Fruit fly (Drosophila melanogaster) whole organism, embryonic: ENCODE measurements around the gene CG31807.

Experiments
- ATbp ChIP-seq: fragments of 200-800 bp; sonication (Bioruptor generic); optimal IDR thresholded peaks from 2 replicates; lab custom pipeline; 2017; ENCODE audit warnings: missing biosample characterization, mild to moderate bottlenecking, missing genetic modification characterization, missing genetic modification reagents
- Adf1 ChIP-seq: fragments of 200-800 bp; sonication (Bioruptor generic); IDR thresholded peaks from 2 replicates; pipeline ENCODE4 v1.3.6; 2022; ENCODE audit warnings: missing biosample characterization, missing genetic modification characterization
- CG10565 ChIP-seq: fragments of 200-800 bp; sonication (Bioruptor generic); optimal IDR thresholded peaks from 3 replicates; lab custom pipeline; 2016; ENCODE audit warnings: missing biosample characterization, mild to moderate bottlenecking, missing genetic modification characterization
- CG10979 ChIP-seq: fragments of 200-800 bp; sonication (Bioruptor generic); optimal IDR thresholded peaks from 2 replicates; lab custom pipeline; 2018; ENCODE audit warnings: missing biosample characterization, mild to moderate bottlenecking, missing genetic modification characterization, moderate library complexity
- CG11085 ChIP-seq: fragments of 200-800 bp; sonication (Bioruptor generic); IDR thresholded peaks from 2 replicates; pipeline ENCODE4 v1.3.6; 2022; ENCODE audit warnings: missing biosample characterization, missing genetic modification characterization
- CG11247 ChIP-seq: fragments of 200-800 bp; sonication (Bioruptor generic); IDR thresholded peaks from 2 replicates; pipeline ENCODE4 v1.3.6; 2022; ENCODE audit warnings: missing biosample characterization, missing genetic modification characterization
- CG11456 ChIP-seq: fragments of 200-800 bp; sonication (Bioruptor generic); IDR thresholded peaks from 3 replicates; pipeline ENCODE4 v1.3.6; 2022; ENCODE audit warnings: missing biosample characterization, missing genetic modification characterization
- CG11560 ChIP-seq: fragments of 200-800 bp; sonication (Bioruptor generic); IDR thresholded peaks from 3 replicates; pipeline ENCODE4 v1.3.6; 2022; ENCODE audit warnings: missing biosample characterization, missing genetic modification characterization
- CG11695 ChIP-seq: fragments of 200-800 bp; sonication (Bioruptor generic); IDR thresholded peaks from 3 replicates; pipeline ENCODE4 v1.3.6; 2022; ENCODE audit warnings: missing biosample characterization, missing genetic modification characterization
- CG11723 ChIP-seq: fragments of 200-800 bp; sonication (Bioruptor generic); optimal IDR thresholded peaks from 2 replicates; lab custom pipeline; 2017; ENCODE audit warnings: missing biosample characterization, mild to moderate bottlenecking, missing genetic modification characterization
- CG14014 ChIP-seq: fragments of 200-800 bp; sonication (Bioruptor generic); IDR thresholded peaks from 2 replicates; pipeline ENCODE4 v1.3.6; 2022; ENCODE audit warnings: missing biosample characterization, missing genetic modification characterization
- CG14710 ChIP-seq: fragments of 200-800 bp; sonication (Bioruptor generic); optimal IDR thresholded peaks from 3 replicates; lab custom pipeline; 2019; ENCODE audit warnings: missing biosample characterization, mild to moderate bottlenecking, missing genetic modification characterization, moderate library complexity
- CG15514 ChIP-seq: fragments of 200-800 bp; sonication (Bioruptor generic); optimal IDR thresholded peaks from 3 replicates; lab custom pipeline; 2017; ENCODE audit warnings: missing biosample characterization, missing genetic modification characterization, mild to moderate bottlenecking, moderate library complexity, missing genetic modification reagents
- CG17359 ChIP-seq: fragments of 200-800 bp; sonication (Bioruptor generic); optimal IDR thresholded peaks from 3 replicates; lab custom pipeline; 2018; ENCODE audit warnings: missing biosample characterization, mild to moderate bottlenecking, missing genetic modification characterization, moderate library complexity
- CG17568 ChIP-seq: fragments of 200-800 bp; sonication (Bioruptor generic); optimal IDR thresholded peaks from 2 replicates; lab custom pipeline; 2018; ENCODE audit warnings: missing biosample characterization, mild to moderate bottlenecking, missing genetic modification characterization, moderate library complexity
- CG31388 ChIP-seq: fragments of 200-800 bp; sonication (Bioruptor generic); optimal IDR thresholded peaks from 2 replicates; lab custom pipeline; 2016; ENCODE audit warnings: missing biosample characterization, missing genetic modification characterization
- CG34422 ChIP-seq: fragments of 200-800 bp; sonication (Bioruptor generic); IDR thresholded peaks from 3 replicates; pipeline ENCODE4 v1.3.6; 2022; ENCODE audit warnings: missing biosample characterization, missing genetic modification characterization
- CG5245 ChIP-seq: fragments of 200-800 bp; sonication (Bioruptor generic); optimal IDR thresholded peaks from 3 replicates; lab custom pipeline; 2016; ENCODE audit warnings: missing biosample characterization, missing genetic modification characterization
- CG7839 ChIP-seq: fragments of 200-800 bp; sonication (Bioruptor generic); optimal IDR thresholded peaks from 3 replicates; lab custom pipeline; 2018; ENCODE audit warnings: missing biosample characterization, mild to moderate bottlenecking, missing genetic modification characterization, moderate library complexity
- CG8281 ChIP-seq: fragments of 200-800 bp; sonication (Bioruptor generic); optimal IDR thresholded peaks from 2 replicates; lab custom pipeline; 2018; ENCODE audit warnings: missing biosample characterization, mild to moderate bottlenecking, missing genetic modification characterization, moderate library complexity
- CG8924 ChIP-seq: fragments of 200-800 bp; optimal IDR thresholded peaks from 3 replicates; lab custom pipeline; 2019; ENCODE audit warnings: missing biosample characterization, mild to moderate bottlenecking, missing genetic modification characterization, moderate library complexity
- D ChIP-seq, 2 experiments: fragments of 200-800 bp in 1 of 2; fragments of >200 bp in 1 of 2; sonication (Bioruptor generic) in 1 of 2; optimal IDR thresholded peaks; 2 replicates in 1 of 2; 3 replicates in 1 of 2; lab custom pipeline; 2017; ENCODE audit warnings: mild to moderate bottlenecking in 1 of 2, missing biosample characterization in 1 of 2, missing genetic modification characterization in 1 of 2, missing genetic modification reagents in 1 of 2
- Dp ChIP-seq: fragments of 200-800 bp; sonication (Bioruptor generic); optimal IDR thresholded peaks from 2 replicates; lab custom pipeline; 2018; ENCODE audit warnings: missing biosample characterization, mild to moderate bottlenecking, missing genetic modification characterization, moderate library complexity
- Ets97D ChIP-seq: fragments of 200-800 bp; sonication (Bioruptor generic); optimal IDR thresholded peaks from 3 replicates; lab custom pipeline; 2016; ENCODE audit warnings: missing biosample characterization, missing genetic modification characterization
- Gsc ChIP-seq: fragments of 200-800 bp; sonication (Bioruptor generic); IDR thresholded peaks from 2 replicates; pipeline ENCODE4 v1.3.6; 2022; ENCODE audit warnings: missing biosample characterization, missing genetic modification characterization
- Max ChIP-seq: fragments of 200-800 bp; sonication (Bioruptor generic); optimal IDR thresholded peaks from 2 replicates; lab custom pipeline; 2016; ENCODE audit warnings: missing biosample characterization, mild to moderate bottlenecking, missing genetic modification characterization
- Myb ChIP-seq: fragments of 200-800 bp; sonication (Bioruptor generic); optimal IDR thresholded peaks from 2 replicates; lab custom pipeline; 2016; ENCODE audit warnings: missing biosample characterization, missing genetic modification characterization
- PHDP ChIP-seq: fragments of 200-800 bp; sonication (Bioruptor generic); optimal IDR thresholded peaks from 3 replicates; lab custom pipeline; 2018; ENCODE audit warnings: missing biosample characterization, mild to moderate bottlenecking, missing genetic modification characterization, moderate library complexity
- Six4 ChIP-seq: fragments of 200-800 bp; sonication (Bioruptor generic); optimal IDR thresholded peaks from 2 replicates; lab custom pipeline; 2016; ENCODE audit warnings: missing biosample characterization, missing genetic modification characterization
- Sry-β ChIP-seq: fragments of 200-800 bp; sonication (Bioruptor generic); optimal IDR thresholded peaks from 2 replicates; lab custom pipeline; 2018; ENCODE audit warnings: missing biosample characterization, mild to moderate bottlenecking, missing genetic modification characterization, moderate library complexity
- Sry-δ ChIP-seq: fragments of 200-800 bp; sonication (Bioruptor generic); optimal IDR thresholded peaks from 2 replicates; lab custom pipeline; 2016; ENCODE audit warnings: missing biosample characterization, missing genetic modification characterization
- Usf ChIP-seq: fragments of 200-800 bp; sonication (Bioruptor generic); optimal IDR thresholded peaks from 2 replicates; lab custom pipeline; 2017; ENCODE audit warnings: missing genotype, missing biosample characterization, missing genetic modification characterization
- ash1 ChIP-seq: fragments of 200-800 bp; sonication (Bioruptor generic); optimal IDR thresholded peaks from 2 replicates; lab custom pipeline; 2018; ENCODE audit warnings: missing biosample characterization, mild to moderate bottlenecking, missing genetic modification characterization
- cas ChIP-seq: fragments of 200-800 bp; sonication (Bioruptor generic); IDR thresholded peaks from 2 replicates; pipeline ENCODE4 v1.3.6; 2022; ENCODE audit warnings: missing biosample characterization, missing genetic modification characterization
- cg ChIP-seq: fragments of 200-800 bp; sonication (Bioruptor generic); optimal IDR thresholded peaks from 3 replicates; lab custom pipeline; 2019; ENCODE audit warnings: missing biosample characterization, mild to moderate bottlenecking, missing genetic modification characterization, moderate library complexity
- chinmo ChIP-seq: fragments of 200-800 bp; sonication (Bioruptor generic); IDR thresholded peaks from 4 replicates; pipeline ENCODE4 v1.3.6; 2022; ENCODE audit warnings: missing biosample characterization, missing genetic modification characterization; ENCODE audit not compliant: partially characterized antibody
- crp ChIP-seq, 2 experiments: fragments of 200-800 bp; sonication (Bioruptor generic); optimal IDR thresholded peaks; 2 replicates in 1 of 2; 3 replicates in 1 of 2; lab custom pipeline; 2017; ENCODE audit warnings: missing biosample characterization in 2 of 2, missing genetic modification characterization in 2 of 2, mild to moderate bottlenecking in 1 of 2, moderate library complexity in 1 of 2
- ewg ChIP-seq: fragments of 200-800 bp; sonication (Bioruptor generic); optimal IDR thresholded peaks from 3 replicates; lab custom pipeline; 2017; ENCODE audit warnings: mild to moderate bottlenecking, missing biosample characterization, missing genetic modification reagents, missing genetic modification characterization
- fu2 ChIP-seq: fragments of 200-800 bp; sonication (Bioruptor generic); optimal IDR thresholded peaks from 2 replicates; lab custom pipeline; 2016; ENCODE audit warnings: missing biosample characterization, missing genetic modification characterization
- gcm ChIP-seq: fragments of 200-800 bp; sonication (Bioruptor generic); optimal IDR thresholded peaks from 2 replicates; lab custom pipeline; 2019; ENCODE audit warnings: missing biosample characterization, mild to moderate bottlenecking, missing genetic modification characterization, moderate library complexity
- her ChIP-seq: fragments of 200-800 bp; sonication (Bioruptor generic); optimal IDR thresholded peaks from 2 replicates; lab custom pipeline; 2016; ENCODE audit warnings: missing biosample characterization, missing genetic modification characterization
- kni ChIP-seq: fragments of 200-800 bp; sonication (Bioruptor generic); optimal IDR thresholded peaks from 3 replicates; lab custom pipeline; 2017; ENCODE audit warnings: mild to moderate bottlenecking, missing biosample characterization, missing genetic modification reagents, missing genetic modification characterization
- otp ChIP-seq: fragments of 200-800 bp; sonication (Bioruptor generic); IDR thresholded peaks from 3 replicates; pipeline ENCODE4, ENCODE4 v1.3.6; 2022; ENCODE audit warnings: missing biosample characterization, missing genetic modification characterization
- phol ChIP-seq: fragments of 200-800 bp; sonication (Bioruptor generic); optimal IDR thresholded peaks from 3 replicates; lab custom pipeline; 2018; ENCODE audit warnings: missing biosample characterization, mild to moderate bottlenecking, missing genetic modification characterization, moderate library complexity
- schlank ChIP-seq: fragments of 200-800 bp; sonication (Bioruptor generic); optimal IDR thresholded peaks from 2 replicates; lab custom pipeline; 2018; ENCODE audit warnings: missing biosample characterization, mild to moderate bottlenecking, missing genetic modification characterization
- scrt ChIP-seq: fragments of 200-800 bp; sonication (Bioruptor generic); optimal IDR thresholded peaks from 2 replicates; lab custom pipeline; 2018; ENCODE audit warnings: missing biosample characterization, mild to moderate bottlenecking, missing genetic modification characterization, moderate library complexity
- tll ChIP-seq, 2 experiments: fragments of 200-800 bp in 1 of 2; fragments of >200 bp in 1 of 2; sonication (Bioruptor generic) in 1 of 2; optimal IDR thresholded peaks; 2 replicates each; lab custom pipeline; 2017 to 2019; ENCODE audit warnings: missing biosample characterization in 2 of 2, missing genetic modification characterization in 2 of 2, mild to moderate bottlenecking in 1 of 2, moderate library complexity in 1 of 2
- yki ChIP-seq: fragments of >200 bp; optimal IDR thresholded peaks from 3 replicates; lab custom pipeline; 2018

CG31807 gene

dm6 chr2L:16679817-16680683, 3.8 kb downstream of the CG31807 start, which contains the start of the genes grp and squ (continued):
- TF ChIP-seq CG11560 (tag; lab: Robert Waterston, UW), result no peak
- no peak for TF ChIP-seq Usf (GFP tag; lab: Kevin White, UChicago)
- no peak for TF ChIP-seq CG11247 (GFP tag; lab: Robert Waterston, UW)
- TF ChIP-seq Myb (GFP tag; lab: Kevin White, UChicago), result peak; percentile 96
- no peak for TF ChIP-seq CG5245 (GFP tag; lab: Kevin White, UChicago)
- no peak for TF ChIP-seq Max
- TF ChIP-seq CG7839 (tag; lab: Kevin White, UChicago), result peak; percentile 17
- TF ChIP-seq CG10979 (tag; lab: Kevin White, UChicago), result no peak
- TF ChIP-seq D (optimal IDR thresholded peaks at IDR 0.05; lab: Kevin White, UChicago), result no peak
- TF ChIP-seq D (GFP tag; optimal IDR thresholded peaks at IDR 0.05; lab: Kevin White, UChicago), result no peak
- TF ChIP-seq CG15514 (GFP tag; lab: Kevin White, UChicago), result peak; percentile 56
- TF ChIP-seq Adf1 (GFP tag; lab: Robert Waterston, UW), result no peak
- TF ChIP-seq CG17359 (tag; lab: Kevin White, UChicago), result no peak
- no peak for TF ChIP-seq Six4 (GFP tag; lab: Kevin White, UChicago)
- TF ChIP-seq schlank, result no peak
- TF ChIP-seq Sry-β (GFP tag; lab: Kevin White, UChicago), result no peak
- no peak for TF ChIP-seq tll (GFP tag; optimal IDR thresholded peaks at IDR 0.05; lab: Kevin White, UChicago)
- TF ChIP-seq ATbp, result no peak
- no peak for TF ChIP-seq CG10565
- TF ChIP-seq otp (GFP tag; lab: Robert Waterston, UW), result no peak
- TF ChIP-seq chinmo (GFP tag; lab: Robert Waterston, UW), result peak; percentile 92
- TF ChIP-seq CG17568 (GFP tag; lab: Kevin White, UChicago), result peak; percentile 35
- no peak for TF ChIP-seq CG31388 (GFP tag; lab: Kevin White, UChicago)
- TF ChIP-seq ash1 (GFP tag; lab: Kevin White, UChicago), result no peak
- no peak for TF ChIP-seq cas
- no peak for TF ChIP-seq CG11085 (GFP tag; lab: Robert Waterston, UW)
- TF ChIP-seq CG14710 (tag; lab: Kevin White, UChicago), result peak; percentile 25
- peak; percentile 75 for TF ChIP-seq Sry-δ
- no peak for TF ChIP-seq scrt
- no peak for TF ChIP-seq CG11723 (GFP tag; lab: Kevin White, UChicago)
- no peak for TF ChIP-seq her (GFP tag; lab: Kevin White, UChicago)
- no peak for TF ChIP-seq fu2
- no peak for TF ChIP-seq gcm (GFP tag; lab: Kevin White, UChicago)
- peak; percentile 31 for TF ChIP-seq phol (tag; lab: Kevin White, UChicago)
- peak; percentile 48 for TF ChIP-seq Ets97D (GFP tag; lab: Kevin White, UChicago)
- no peak for TF ChIP-seq crp (GFP tag; optimal IDR thresholded peaks at IDR 0.05; lab: Kevin White, UChicago)
- no peak for TF ChIP-seq CG14014 (GFP tag; lab: Robert Waterston, UW)
- TF ChIP-seq ewg (GFP tag; lab: Kevin White, UChicago), result no peak
- no peak for TF ChIP-seq Gsc (GFP tag; lab: Robert Waterston, UW)
- no peak for TF ChIP-seq yki
- no peak; the same call in 2 of the 3 replicates for TF ChIP-seq CG11456 (GFP tag; lab: Robert Waterston, UW)
- TF ChIP-seq CG8924 (tag; lab: Kevin White, UChicago), result peak; percentile 33
- TF ChIP-seq kni, result no peak
- TF ChIP-seq CG11695 (GFP tag; lab: Robert Waterston, UW), result no peak
- peak; percentile 84; the same call in 1 of the 3 replicates for TF ChIP-seq CG34422 (GFP tag; lab: Robert Waterston, UW)
- no peak for TF ChIP-seq PHDP
- TF ChIP-seq cg (GFP tag; lab: Kevin White, UChicago), result peak; percentile 6
- peak; percentile 68 for TF ChIP-seq Dp (GFP tag; lab: Kevin White, UChicago)
- no peak for TF ChIP-seq CG8281 (tag; lab: Kevin White, UChicago)
